Fruit fly (Drosophila melanogaster) whole organism: ENCODE data around the gene CG32847.

Experiments
- CG8478 ChIP-seq: fragments of >200 bp; optimal IDR thresholded peaks from 2 replicates; lab custom pipeline; 2018; ENCODE audit warnings: inconsistent platforms
- pan ChIP-seq: fragments of >200 bp; optimal IDR thresholded peaks from 2 replicates; lab custom pipeline; 2017

dm6 chr3L:15102669-15103309 lies 18.6 kb upstream of the CG32847 start:
- TF ChIP-seq pan (lab: Kevin White, UChicago) (no peak), CG8478 (no peak)
